Worm (Caenorhabditis elegans) whole organism, L4 larva: ENCODE results near the gene nas-9.

ENCODE experiments used
- F10B5.3 ChIP-seq: sonication (generic microtip); optimal IDR thresholded peaks from 2 replicates; lab custom pipeline; 2016; ENCODE audit warnings: mild to moderate bottlenecking, missing genetic modification characterization, missing compliant biosample characterization
- F37D6.2 ChIP-seq: sonication (generic microtip); optimal IDR thresholded peaks from 2 replicates; lab custom pipeline; 2016; ENCODE audit warnings: mild to moderate bottlenecking, missing genetic modification characterization, missing compliant biosample characterization
- F44E2.7 ChIP-seq: fragments of 200-800 bp; sonication (Bioruptor generic); IDR thresholded peaks from 2 replicates; pipeline ENCODE4 v2.1.2; 2022; ENCODE audit warnings: missing genetic modification characterization, missing compliant biosample characterization
- T20F7.1 ChIP-seq: fragments of 200-800 bp; sonication (Bioruptor generic); optimal IDR thresholded peaks from 2 replicates; lab custom pipeline; 2018; ENCODE audit warnings: mild to moderate bottlenecking, missing genetic modification characterization, missing compliant biosample characterization
- T26A8.4 ChIP-seq: fragments of 200-800 bp; sonication (Bioruptor generic); IDR thresholded peaks from 2 replicates; pipeline ENCODE4 v1.3.6; 2022; ENCODE audit warnings: missing genetic modification characterization, missing compliant biosample characterization
- Y105C5A.15 ChIP-seq: fragments of 200-800 bp; sonication (Bioruptor generic); IDR thresholded peaks from 2 replicates; pipeline ENCODE4 v1.3.6; 2022; ENCODE audit warnings: missing genetic modification characterization, missing compliant biosample characterization
- Y48G9A.11 ChIP-seq: fragments of 200-800 bp; sonication (Bioruptor generic); IDR thresholded peaks from 2 replicates; pipeline ENCODE4 v1.3.6; 2022; ENCODE audit warnings: missing genetic modification reagents, missing genetic modification characterization, missing compliant biosample characterization
- Y5F2A.4 ChIP-seq: fragments of 200-800 bp; sonication (Bioruptor generic); optimal IDR thresholded peaks from 2 replicates; lab custom pipeline; 2018; ENCODE audit warnings: mild to moderate bottlenecking, missing genetic modification characterization, missing compliant biosample characterization
- ZK337.2 ChIP-seq: fragments of 200-800 bp; sonication (Bioruptor generic); IDR thresholded peaks from 2 replicates; pipeline ENCODE4 v1.3.6; 2022; ENCODE audit warnings: missing genetic modification reagents, missing genetic modification characterization, missing compliant biosample characterization
- ZK546.5 ChIP-seq, 2 experiments: sonication (generic microtip); optimal IDR thresholded peaks; 2 replicates each; lab custom pipeline; 2017; ENCODE audit warnings: missing biosample characterization in 2 of 2, missing genetic modification characterization in 2 of 2
- ama-1 ChIP-seq: fragments of 150-350 bp; optimal IDR thresholded peaks from 2 replicates; lab custom pipeline; 2014; ENCODE audit warnings: inconsistent platforms, mixed read lengths
- ceh-28 ChIP-seq: fragments of 150-350 bp; optimal IDR thresholded peaks from 2 replicates; lab custom pipeline; 2014; ENCODE audit warnings: missing biosample characterization, missing genetic modification reagents, missing genetic modification characterization
- ctbp-1 ChIP-seq: fragments of 200-800 bp; sonication (Bioruptor generic); IDR thresholded peaks from 2 replicates; pipeline ENCODE4 v1.3.6; 2022; ENCODE audit warnings: missing genetic modification reagents, missing genetic modification characterization, missing compliant biosample characterization
- daf-12 ChIP-seq: fragments of 150-350 bp; optimal IDR thresholded peaks from 2 replicates; lab custom pipeline; 2014; ENCODE audit warnings: missing biosample characterization, missing genetic modification reagents, missing genetic modification characterization
- daf-16 ChIP-seq, 3 experiments: sonication (generic microtip); optimal IDR thresholded peaks; 2 replicates each; lab custom pipeline; 2016 to 2017; ENCODE audit warnings: missing genetic modification characterization in 3 of 3, missing genetic modification reagents in 3 of 3, mild to moderate bottlenecking in 2 of 3, missing compliant biosample characterization in 2 of 3, missing biosample characterization in 1 of 3, moderate library complexity in 1 of 3
- daf-19 ChIP-seq: fragments of 200-800 bp; sonication (Bioruptor generic); conservative IDR thresholded peaks from 2 replicates; pipeline ENCODE4 v1.3.6; 2022; ENCODE audit warnings: missing genetic modification characterization, missing compliant biosample characterization
- duxl-1 ChIP-seq: sonication (generic microtip); optimal IDR thresholded peaks from 2 replicates; lab custom pipeline; 2016; ENCODE audit warnings: mild to moderate bottlenecking, missing genetic modification characterization, moderate library complexity, missing compliant biosample characterization; ENCODE audit not compliant: poor library complexity
- egl-27 ChIP-seq: sonication (generic microtip); optimal IDR thresholded peaks from 3 replicates; lab custom pipeline; 2017; ENCODE audit warnings: missing biosample characterization, missing genetic modification reagents, missing genetic modification characterization
- fkh-10 ChIP-seq: fragments of 150-350 bp; optimal IDR thresholded peaks from 2 replicates; lab custom pipeline; 2014; ENCODE audit warnings: missing biosample characterization, missing genetic modification reagents, missing genetic modification characterization
- fos-1 ChIP-seq: fragments of 150-350 bp; optimal IDR thresholded peaks from 2 replicates; lab custom pipeline; 2014; ENCODE audit warnings: missing biosample characterization, missing genetic modification characterization
- gei-8 ChIP-seq: fragments of 200-800 bp; sonication (Bioruptor generic); optimal IDR thresholded peaks from 2 replicates; lab custom pipeline; 2018; ENCODE audit warnings: mild to moderate bottlenecking, missing genetic modification characterization, missing compliant biosample characterization
- hif-1 ChIP-seq, 2 experiments: sonication (generic microtip); optimal IDR thresholded peaks; 2 replicates each; lab custom pipeline; 2016 to 2017; ENCODE audit warnings: missing compliant biosample characterization in 2 of 2, missing genetic modification characterization in 2 of 2, missing genetic modification reagents in 2 of 2, missing genotype in 2 of 2, mild to moderate bottlenecking in 1 of 2
- hmg-1.1 ChIP-seq: fragments of 200-800 bp; sonication (Bioruptor generic); IDR thresholded peaks from 2 replicates; pipeline ENCODE4 v1.3.6; 2022; ENCODE audit warnings: missing genetic modification reagents, missing genetic modification characterization, missing compliant biosample characterization
- lim-7 ChIP-seq: fragments of 200-800 bp; sonication (Bioruptor generic); IDR thresholded peaks from 2 replicates; pipeline ENCODE4 v1.3.6; 2022; ENCODE audit warnings: missing genetic modification characterization, missing compliant biosample characterization
- lin-1 ChIP-seq: fragments of 200-800 bp; sonication (Bioruptor generic); IDR thresholded peaks from 2 replicates; pipeline ENCODE4 v1.3.6; 2022; ENCODE audit warnings: missing genetic modification reagents, missing genetic modification characterization, missing compliant biosample characterization
- lin-13 ChIP-seq: fragments of 150-350 bp; optimal IDR thresholded peaks from 2 replicates; lab custom pipeline; 2014; ENCODE audit warnings: missing biosample characterization, missing genetic modification reagents, missing genetic modification characterization
- lir-3 ChIP-seq: sonication (generic microtip); optimal IDR thresholded peaks from 2 replicates; lab custom pipeline; 2016; ENCODE audit warnings: mild to moderate bottlenecking, missing genetic modification characterization, missing compliant biosample characterization
- madf-9 ChIP-seq: fragments of 200-800 bp; sonication (Bioruptor generic); conservative IDR thresholded peaks from 2 replicates; pipeline ENCODE4 v1.3.6; 2022; ENCODE audit warnings: missing genetic modification reagents, missing genetic modification characterization, missing compliant biosample characterization
- mdl-1 ChIP-seq, 2 experiments: fragments of 150-350 bp in 1 of 2; sonication (generic microtip) in 1 of 2; optimal IDR thresholded peaks; 2 replicates each; lab custom pipeline; 2014 to 2017; ENCODE audit warnings: missing biosample characterization in 2 of 2, missing genetic modification characterization in 2 of 2
- mep-1 ChIP-seq: fragments of 150-350 bp; sonication (generic microtip); optimal IDR thresholded peaks from 3 replicates; lab custom pipeline; 2014; ENCODE audit warnings: missing biosample characterization, missing genetic modification characterization
- mes-2 ChIP-seq: sonication (generic microtip); optimal IDR thresholded peaks from 2 replicates; lab custom pipeline; 2016; ENCODE audit warnings: missing genotype, mild to moderate bottlenecking, missing genetic modification characterization, missing compliant biosample characterization; ENCODE audit not compliant: poor library complexity, severe bottlenecking
- mxl-2 ChIP-seq: fragments of 200-800 bp; sonication (Bioruptor generic); conservative IDR thresholded peaks from 2 replicates; pipeline ENCODE4 v1.3.6; 2022; ENCODE audit warnings: missing genetic modification reagents, missing genetic modification characterization, missing compliant biosample characterization
- nhr-10 ChIP-seq: fragments of 150-350 bp; optimal IDR thresholded peaks from 2 replicates; lab custom pipeline; 2014; ENCODE audit warnings: missing biosample characterization, missing genetic modification characterization
- nhr-111 ChIP-seq: fragments of 200-800 bp; sonication (Bioruptor generic); optimal IDR thresholded peaks from 2 replicates; lab custom pipeline; 2018; ENCODE audit warnings: mild to moderate bottlenecking, missing genetic modification characterization, missing compliant biosample characterization
- nhr-237 ChIP-seq: sonication (generic microtip); optimal IDR thresholded peaks from 2 replicates; lab custom pipeline; 2017; ENCODE audit warnings: missing biosample characterization, missing genetic modification characterization
- nhr-25 ChIP-seq: sonication (generic microtip); optimal IDR thresholded peaks from 2 replicates; lab custom pipeline; 2017; ENCODE audit warnings: missing genetic modification characterization, mild to moderate bottlenecking, missing compliant biosample characterization, antibody characterized with exemption, moderate library complexity, borderline replicate concordance; ENCODE audit not compliant: insufficient read depth
- nhr-41 ChIP-seq: fragments of 200-800 bp; sonication (Bioruptor generic); IDR thresholded peaks from 2 replicates; pipeline ENCODE4 v1.3.6; 2022; ENCODE audit warnings: missing genetic modification reagents, missing genetic modification characterization, missing compliant biosample characterization
- nhr-6 ChIP-seq: fragments of 150-350 bp; optimal IDR thresholded peaks from 2 replicates; lab custom pipeline; 2014; ENCODE audit warnings: missing biosample characterization, missing genetic modification characterization
- nhr-76 ChIP-seq: fragments of 150-350 bp; optimal IDR thresholded peaks from 2 replicates; lab custom pipeline; 2014; ENCODE audit warnings: missing biosample characterization, missing genetic modification characterization
- nhr-77 ChIP-seq: fragments of 150-350 bp; optimal IDR thresholded peaks from 2 replicates; lab custom pipeline; 2014; ENCODE audit warnings: missing biosample characterization, missing genetic modification characterization
- pqm-1 ChIP-seq: sonication (generic microtip); optimal IDR thresholded peaks from 2 replicates; lab custom pipeline; 2017; ENCODE audit warnings: missing biosample characterization, missing genetic modification characterization
- rbr-2 ChIP-seq: sonication (generic microtip); optimal IDR thresholded peaks from 2 replicates; lab custom pipeline; 2016; ENCODE audit warnings: missing genotype, missing genetic modification characterization, missing compliant biosample characterization
- saeg-2 ChIP-seq: fragments of 200-800 bp; sonication (Bioruptor generic); IDR thresholded peaks from 2 replicates; pipeline ENCODE4 v1.3.6; 2022; ENCODE audit warnings: missing genetic modification reagents, missing genetic modification characterization, missing compliant biosample characterization
- skn-1 ChIP-seq: fragments of 150-350 bp; optimal IDR thresholded peaks from 2 replicates; lab custom pipeline; 2014; ENCODE audit warnings: missing biosample characterization, missing genetic modification characterization
- snpc-4 ChIP-seq: fragments of 150-350 bp; optimal IDR thresholded peaks from 2 replicates; lab custom pipeline; 2014; ENCODE audit warnings: missing biosample characterization, missing genetic modification characterization
- spr-1 ChIP-seq: sonication (generic microtip); optimal IDR thresholded peaks from 2 replicates; lab custom pipeline; 2016; ENCODE audit warnings: mild to moderate bottlenecking, missing genetic modification characterization, missing compliant biosample characterization
- tag-97 ChIP-seq: fragments of 200-800 bp; sonication (Bioruptor generic); IDR thresholded peaks from 2 replicates; pipeline ENCODE4 v1.3.6; 2022; ENCODE audit warnings: missing genetic modification characterization, missing compliant biosample characterization
- unc-62 ChIP-seq, 3 experiments: fragments of 150-350 bp in 1 of 3; sonication (generic microtip); optimal IDR thresholded peaks in 2 of 3; peaks in 1 of 3; 1 replicate in 1 of 3; 2 replicates in 2 of 3; lab custom pipeline; 2014 to 2017; ENCODE audit warnings: missing biosample characterization in 3 of 3, missing genetic modification characterization in 3 of 3, missing genetic modification reagents in 3 of 3, missing genotype in 1 of 3
- zag-1 ChIP-seq: fragments of 150-350 bp; optimal IDR thresholded peaks from 2 replicates; lab custom pipeline; 2014; ENCODE audit warnings: missing biosample characterization, missing genetic modification characterization
- zfp-2 ChIP-seq: sonication (generic microtip); optimal IDR thresholded peaks from 2 replicates; lab custom pipeline; 2016; ENCODE audit warnings: mild to moderate bottlenecking, missing genetic modification characterization, missing compliant biosample characterization
- zip-11 ChIP-seq: fragments of 200-800 bp; sonication (Bioruptor generic); IDR thresholded peaks from 2 replicates; pipeline ENCODE4 v1.3.6; 2022; ENCODE audit warnings: missing genetic modification characterization, missing compliant biosample characterization

nas-9 gene

DNA sequence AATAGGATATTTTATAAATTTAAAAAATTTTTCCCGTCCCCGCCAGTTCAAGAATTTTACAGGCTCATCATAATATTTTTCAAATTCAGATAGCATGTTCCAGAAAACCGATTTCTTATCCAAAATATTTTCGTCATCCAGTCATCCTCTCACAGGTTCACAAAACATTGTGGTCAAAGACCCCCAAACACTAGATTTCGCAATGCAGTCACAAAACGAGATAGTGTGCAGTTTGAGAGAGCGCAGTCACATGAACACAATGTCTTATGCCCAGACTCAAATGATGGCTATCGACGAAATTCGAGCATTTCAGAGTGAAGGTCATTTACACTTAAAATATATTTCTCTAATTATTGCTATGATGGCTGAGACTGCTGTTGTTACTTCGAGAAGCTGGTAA lies 4.8 kb upstream of the nas-9 start, which contains the start of gene abhd-5.2 (continued):
- TF ChIP-seq nhr-111 (GFP tag; lab: Kevin White, UChicago) (no peak), fkh-10 (GFP tag; lab: Kevin White, UChicago) (no peak), madf-9 (GFP tag; lab: Robert Waterston, UW) (no peak), fos-1 (no peak), hmg-1.1 (no peak), hif-1 (tag; optimal IDR thresholded peaks at IDR 0.05; lab: Kevin White, UChicago) (peak in 1 of 2 experiments; percentile 6), daf-16 (GFP tag; optimal IDR thresholded peaks at IDR 0.05; lab: Kevin White, UChicago) (peak in 1 of 2 experiments; percentile 83), daf-16 (tag; optimal IDR thresholded peaks at IDR 0.05; lab: Kevin White, UChicago) (peak; percentile 51), lir-3 (tag; lab: Kevin White, UChicago) (no peak), snpc-4 (tag; lab: Kevin White, UChicago) (no peak), zip-11 (GFP tag; lab: Robert Waterston, UW) (no peak), mes-2 (tag; lab: Kevin White, UChicago) (peak; percentile 32), mxl-2 (GFP tag; lab: Robert Waterston, UW) (no peak), mep-1 (tag; lab: Kevin White, UChicago) (peak; percentile 53), nhr-10 (tag; lab: Kevin White, UChicago) (no peak), nhr-25 (tag; lab: Kevin White, UChicago) (no peak), skn-1 (tag; lab: Kevin White, UChicago) (no peak), F37D6.2 (tag; lab: Kevin White, UChicago) (no peak), ctbp-1 (GFP tag; lab: Robert Waterston, UW) (no peak), F10B5.3 (tag; lab: Kevin White, UChicago) (no peak), nhr-6 (tag; lab: Kevin White, UChicago) (no peak), ama-1 (lab: Kevin White, UChicago) (no peak), nhr-41 (GFP tag; lab: Robert Waterston, UW) (no peak), daf-12 (tag; lab: Kevin White, UChicago) (no peak), tag-97 (GFP tag; lab: Robert Waterston, UW) (no peak), ceh-28 (no peak), Y105C5A.15 (no peak), mdl-1 (tag; optimal IDR thresholded peaks at IDR 0.05; lab: Kevin White, UChicago) (no peak), ZK546.5 (tag; optimal IDR thresholded peaks at IDR 0.05; lab: Kevin White, UChicago) (no peak), egl-27 (tag; lab: Kevin White, UChicago) (no peak), nhr-237 (no peak), lim-7 (GFP tag; lab: Robert Waterston, UW) (no peak), T26A8.4 (GFP tag; lab: Robert Waterston, UW) (no peak), F44E2.7 (no peak), zag-1 (tag; lab: Kevin White, UChicago) (no peak), lin-13 (GFP tag; lab: Kevin White, UChicago) (peak; percentile 36), nhr-77 (tag; lab: Kevin White, UChicago) (peak; percentile 22), daf-19 (GFP tag; lab: Robert Waterston, UW) (no peak), gei-8 (no peak), lin-1 (GFP tag; lab: Robert Waterston, UW) (no peak), Y5F2A.4 (no peak), unc-62 (GFP tag; optimal IDR thresholded peaks at IDR 0.05 in 1 of 2; lab: Kevin White, UChicago) (peak in 1 of 2 experiments; percentile 67), unc-62 (tag; optimal IDR thresholded peaks at IDR 0.05; lab: Kevin White, UChicago) (no peak), saeg-2 (no peak), duxl-1 (no peak), T20F7.1 (GFP tag; lab: Kevin White, UChicago) (no peak), Y48G9A.11 (GFP tag; lab: Robert Waterston, UW) (no peak), ZK337.2 (GFP tag; lab: Robert Waterston, UW) (no peak), nhr-76 (tag; lab: Kevin White, UChicago) (no peak), rbr-2 (no peak), spr-1 (tag; lab: Kevin White, UChicago) (no peak), zfp-2 (no peak), pqm-1 (tag; lab: Kevin White, UChicago) (peak; percentile 3)
